Worm (Caenorhabditis elegans): Measurements from ENCODE around the gene C49C3.4.

DNA sequence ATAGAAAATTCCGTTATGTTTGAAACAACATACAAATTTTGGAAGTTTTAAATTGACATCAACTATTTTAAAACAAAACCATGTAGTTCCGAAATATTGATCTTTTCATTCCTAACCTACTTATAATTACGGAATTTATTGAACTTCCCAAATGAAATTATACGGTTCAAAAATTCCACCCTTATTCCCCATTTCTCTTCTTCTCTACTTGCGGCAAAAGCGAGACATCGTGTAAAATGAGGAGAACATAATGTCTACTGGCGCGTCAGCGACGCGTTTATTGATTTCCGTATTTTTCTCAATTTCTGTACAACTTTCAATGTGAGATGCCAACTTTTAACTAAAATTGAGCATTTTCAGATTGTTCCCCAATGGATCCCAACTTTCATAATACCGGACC lies 8.2 kb downstream of the C49C3.4 start, which contains the start of gene ceh-88:
- TF ChIP-seq mdl-1 (tag; optimal IDR thresholded peaks at IDR 0.05) (no peak), fos-1 (tag; optimal IDR thresholded peaks at IDR 0.05) (no peak), lir-3 (tag; optimal IDR thresholded peaks at IDR 0.05; ENCODE audit: poor library complexity) (no peak), unc-130 (tag; optimal IDR thresholded peaks at IDR 0.05) (no peak), snpc-4 (tag; optimal IDR thresholded peaks at IDR 0.05) (no peak)
